Worm (Caenorhabditis elegans) whole organism, midembryonic: ENCODE measurements around the gene H05C05.4.

Source experiments
- cog-1 ChIP-seq: sonication (generic microtip); optimal IDR thresholded peaks from 2 replicates; lab custom pipeline; 2016; ENCODE audit warnings: missing genetic modification characterization, missing compliant biosample characterization
- flt-1 ChIP-seq: fragments of 200-800 bp; sonication (Bioruptor generic); IDR thresholded peaks from 2 replicates; pipeline ENCODE4 v1.3.6; 2022; ENCODE audit warnings: missing genetic modification characterization, missing compliant biosample characterization
- klf-2 ChIP-seq: fragments of 200-800 bp; sonication (Bioruptor generic); conservative IDR thresholded peaks from 2 replicates; pipeline ENCODE4 v1.3.6; 2022; ENCODE audit warnings: missing genetic modification reagents, missing genetic modification characterization, missing compliant biosample characterization
- med-1 ChIP-seq: sonication (generic microtip); optimal IDR thresholded peaks from 2 replicates; lab custom pipeline; 2017; ENCODE audit warnings: missing genetic modification characterization, mild to moderate bottlenecking, missing compliant biosample characterization, antibody characterized with exemption, missing genetic modification reagents; ENCODE audit not compliant: insufficient read depth
- ref-1 ChIP-seq: fragments of 200-800 bp; sonication (Bioruptor generic); conservative IDR thresholded peaks from 2 replicates; pipeline ENCODE4 v1.3.6; 2022; ENCODE audit warnings: missing genetic modification reagents, missing genetic modification characterization, missing compliant biosample characterization
- tab-1 ChIP-seq: fragments of 200-800 bp; sonication (Bioruptor generic); IDR thresholded peaks from 2 replicates; pipeline ENCODE4 v1.3.6; 2022; ENCODE audit warnings: missing genetic modification characterization, missing compliant biosample characterization
- ztf-29 ChIP-seq: fragments of 200-800 bp; sonication (Bioruptor generic); IDR thresholded peaks from 2 replicates; pipeline ENCODE4 v1.3.6; 2022; ENCODE audit warnings: missing genetic modification reagents, missing genetic modification characterization, missing compliant biosample characterization

DNA sequence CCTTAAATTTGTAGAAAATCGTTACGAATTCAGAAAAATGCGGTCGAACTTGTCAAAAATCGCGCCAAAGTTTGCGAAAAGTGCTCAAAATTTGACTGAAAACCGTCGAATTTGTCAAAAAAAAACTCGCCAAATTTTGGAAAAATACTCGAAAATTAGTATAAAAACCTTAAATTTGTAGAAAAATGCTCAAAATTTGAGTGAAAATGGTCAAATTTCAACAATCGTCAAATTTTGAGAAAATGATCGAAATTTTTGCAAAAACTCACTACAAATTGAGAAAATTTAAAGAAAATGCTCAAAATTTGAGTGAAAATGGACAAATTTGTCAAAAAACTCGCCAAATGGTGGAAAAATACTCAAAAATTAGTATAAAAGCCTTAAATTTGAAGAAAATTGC lies 6.4 kb upstream of the H05C05.4 start:
- TF ChIP-seq klf-2 (GFP tag; lab: Robert Waterston, UW) (no peak), tab-1 (GFP tag; lab: Robert Waterston, UW) (no peak), cog-1 (no peak), flt-1 (GFP tag; lab: Robert Waterston, UW) (no peak), ztf-29 (GFP tag; lab: Robert Waterston, UW) (no peak), ref-1 (GFP tag; lab: Robert Waterston, UW) (no peak), med-1 (no peak)
